Worm (Caenorhabditis elegans) whole organism, early embryonic: ENCODE results near the gene Y40B10A.9.

Experiments
- B0310.2 ChIP-seq: sonication (generic microtip); optimal IDR thresholded peaks from 2 replicates; lab custom pipeline; 2016; ENCODE audit warnings: mild to moderate bottlenecking, missing genetic modification characterization, missing compliant biosample characterization
- F13C5.2 ChIP-seq: sonication (generic microtip); optimal IDR thresholded peaks from 2 replicates; lab custom pipeline; 2017; ENCODE audit warnings: mild to moderate bottlenecking, missing genetic modification characterization, inconsistent platforms, missing compliant biosample characterization
- aly-1 ChIP-seq: sonication (generic microtip); optimal IDR thresholded peaks from 2 replicates; lab custom pipeline; 2016; ENCODE audit warnings: missing genetic modification characterization, missing compliant biosample characterization
- ama-1 ChIP-seq: fragments of 150-350 bp; optimal IDR thresholded peaks from 2 replicates; lab custom pipeline; 2014
- ceh-13 ChIP-seq: fragments of 200-800 bp; sonication (Bioruptor generic); optimal IDR thresholded peaks from 2 replicates; lab custom pipeline; 2018; ENCODE audit warnings: mild to moderate bottlenecking, missing genetic modification characterization, missing compliant biosample characterization
- ceh-36 ChIP-seq: sonication (generic microtip); optimal IDR thresholded peaks from 2 replicates; lab custom pipeline; 2016; ENCODE audit warnings: missing genetic modification characterization, inconsistent platforms, missing compliant biosample characterization
- ets-7 ChIP-seq: sonication (generic microtip); optimal IDR thresholded peaks from 2 replicates; lab custom pipeline; 2016; ENCODE audit warnings: missing genotype, missing genetic modification characterization, missing compliant biosample characterization
- flt-1 ChIP-seq: fragments of 200-800 bp; sonication (Bioruptor generic); IDR thresholded peaks from 2 replicates; pipeline ENCODE4 v1.3.6; 2022; ENCODE audit warnings: missing genetic modification characterization, missing compliant biosample characterization
- hmbx-1 ChIP-seq: sonication (generic microtip); optimal IDR thresholded peaks from 2 replicates; lab custom pipeline; 2016; ENCODE audit warnings: mild to moderate bottlenecking, missing genetic modification characterization, missing compliant biosample characterization
- hmg-4 ChIP-seq: fragments of 200-800 bp; sonication (Bioruptor generic); optimal IDR thresholded peaks from 2 replicates; lab custom pipeline; 2018; ENCODE audit warnings: mild to moderate bottlenecking, missing genetic modification characterization, missing compliant biosample characterization
- hnd-1 ChIP-seq: sonication (generic microtip); optimal IDR thresholded peaks from 2 replicates; lab custom pipeline; 2016; ENCODE audit warnings: missing genetic modification characterization, missing compliant biosample characterization
- pes-1 ChIP-seq: fragments of 200-800 bp; sonication (Bioruptor generic); IDR thresholded peaks from 2 replicates; pipeline ENCODE4 v1.3.6; 2022; ENCODE audit warnings: missing genetic modification reagents, missing genetic modification characterization, missing compliant biosample characterization
- scrt-1 ChIP-seq: fragments of 200-800 bp; sonication (Bioruptor generic); IDR thresholded peaks from 2 replicates; pipeline ENCODE4 v1.3.6; 2022; ENCODE audit warnings: missing genetic modification characterization, missing compliant biosample characterization
- sea-1 ChIP-seq: fragments of 200-800 bp; sonication (Bioruptor generic); conservative IDR thresholded peaks from 2 replicates; pipeline ENCODE4 v1.3.6; 2022; ENCODE audit warnings: missing genetic modification characterization, missing compliant biosample characterization
- tbx-11 ChIP-seq: fragments of 200-800 bp; sonication (Bioruptor generic); IDR thresholded peaks from 2 replicates; pipeline ENCODE4 v1.3.6; 2022; ENCODE audit warnings: missing genetic modification characterization, missing compliant biosample characterization
- tbx-37 ChIP-seq: fragments of 200-800 bp; sonication (Bioruptor generic); conservative IDR thresholded peaks from 2 replicates; pipeline ENCODE4 v1.3.6; 2022; ENCODE audit warnings: missing genetic modification reagents, missing genetic modification characterization, missing compliant biosample characterization
- tra-4 ChIP-seq: sonication (generic microtip); optimal IDR thresholded peaks from 2 replicates; lab custom pipeline; 2017; ENCODE audit warnings: missing genetic modification characterization, missing compliant biosample characterization

Y40B10A.9 gene

DNA sequence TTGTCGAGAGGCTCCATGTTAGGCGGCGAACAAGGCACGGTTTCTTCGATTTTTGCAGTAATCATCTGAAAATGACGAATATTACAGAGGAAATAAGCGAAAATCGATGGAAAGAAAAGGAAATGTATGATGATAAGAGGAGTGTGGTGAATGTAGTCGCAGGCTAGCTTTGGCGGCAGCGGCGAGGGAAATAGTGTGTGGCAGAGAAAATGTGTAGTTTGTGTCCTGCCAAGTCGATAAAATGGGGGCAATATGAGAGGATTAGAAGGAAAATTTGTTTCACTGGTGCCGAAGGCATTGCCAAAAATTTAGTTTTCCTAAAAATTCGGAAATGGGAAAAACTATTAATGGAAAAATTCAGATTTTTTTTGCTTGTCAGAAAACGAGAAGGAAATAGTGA, 5.9 kb downstream of the Y40B10A.9 start, which contains the start of gene nhr-86:
Gene nhr-86, minus strand, starts transcription at position 71 of the 400 bp plus-strand sequence.
- TF ChIP-seq F13C5.2: no peak
- no peak for TF ChIP-seq hmbx-1 (tag; lab: Kevin White, UChicago)
- TF ChIP-seq pes-1 (GFP tag; lab: Robert Waterston, UW): no peak
- no peak for TF ChIP-seq hnd-1 (tag; lab: Kevin White, UChicago)
- TF ChIP-seq scrt-1 (GFP tag; lab: Robert Waterston, UW): no peak
- no peak for TF ChIP-seq tbx-11 (GFP tag; lab: Robert Waterston, UW)
- TF ChIP-seq tra-4: no peak
- TF ChIP-seq ceh-13 (GFP tag; lab: Kevin White, UChicago): no peak
- TF ChIP-seq ceh-36 (tag; lab: Kevin White, UChicago): no peak
- no peak for TF ChIP-seq flt-1
- no peak for TF ChIP-seq tbx-37 (GFP tag; lab: Robert Waterston, UW)
- no peak for TF ChIP-seq ama-1 (lab: Kevin White, UChicago)
- no peak for TF ChIP-seq sea-1 (GFP tag; lab: Robert Waterston, UW)
- no peak for TF ChIP-seq ets-7 (tag; lab: Kevin White, UChicago)
- TF ChIP-seq B0310.2 (tag; lab: Kevin White, UChicago): no peak
- no peak for TF ChIP-seq hmg-4 (GFP tag; lab: Kevin White, UChicago)

DNA sequence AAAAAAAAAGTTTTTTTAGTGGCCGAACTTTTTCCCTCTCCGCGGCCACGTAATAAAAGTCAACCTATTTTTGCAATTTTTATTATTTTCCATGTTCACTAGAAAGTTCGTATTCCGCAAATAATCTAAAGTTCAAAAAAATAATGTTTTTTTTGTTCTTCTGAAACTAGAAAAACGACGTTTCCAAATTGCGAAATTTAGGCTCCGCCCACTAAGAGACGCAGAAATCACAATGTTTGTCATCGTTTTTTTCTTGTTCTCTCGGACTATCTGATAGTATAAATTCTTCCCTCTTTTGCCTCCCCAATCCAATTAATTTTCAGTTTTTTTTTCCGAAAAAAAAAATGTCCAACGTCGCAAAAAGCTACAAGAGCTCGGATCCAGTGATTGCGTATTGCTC, 15.4 kb downstream of the Y40B10A.9 start, which contains the start of gene comt-3:
Gene comt-3, plus strand, starts transcription at position 214 of the 400 bp plus-strand sequence.
- TF ChIP-seq ets-7 (tag; lab: Kevin White, UChicago): no peak

- TF ChIP-seq flt-1 (no peak), aly-1 (no peak), hmg-4 (GFP tag; lab: Kevin White, UChicago) (no peak), B0310.2 (tag; lab: Kevin White, UChicago) (no peak), ceh-36 (tag; lab: Kevin White, UChicago) (no peak)
Observed at ce11 chrV:2055765-2056504, 16.8 kb downstream of the Y40B10A.9 start.

DNA sequence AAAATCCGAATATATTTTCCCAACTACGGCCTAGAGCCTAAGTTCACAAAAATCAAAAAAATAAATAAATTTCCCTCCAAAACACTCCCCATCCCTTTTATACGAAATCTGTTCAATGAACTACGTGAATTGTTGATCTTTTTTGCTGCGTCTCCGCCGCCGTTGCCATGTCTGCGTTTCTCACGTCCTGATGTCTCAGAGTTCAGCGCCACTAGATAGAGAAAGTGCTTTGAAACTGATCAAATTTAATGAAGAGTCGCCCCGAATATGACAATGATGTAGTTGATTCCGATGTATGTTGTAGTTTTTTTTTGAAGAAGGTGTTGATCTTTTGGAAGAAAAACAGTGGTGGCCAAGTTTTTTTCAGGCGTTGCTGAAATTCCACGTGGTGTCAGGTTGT, 18.5 kb downstream of the Y40B10A.9 start:
- no peak for TF ChIP-seq hmbx-1 (tag; lab: Kevin White, UChicago)
- TF ChIP-seq tbx-11 (GFP tag; lab: Robert Waterston, UW): no peak
- no peak for TF ChIP-seq hnd-1 (tag; lab: Kevin White, UChicago)
- TF ChIP-seq F13C5.2: no peak
- no peak for TF ChIP-seq ceh-13 (GFP tag; lab: Kevin White, UChicago)
- no peak for TF ChIP-seq aly-1
- no peak for TF ChIP-seq B0310.2 (tag; lab: Kevin White, UChicago)
- no peak for TF ChIP-seq sea-1 (GFP tag; lab: Robert Waterston, UW)
- TF ChIP-seq ets-7 (tag; lab: Kevin White, UChicago): no peak
- TF ChIP-seq flt-1: no peak
- TF ChIP-seq ama-1 (lab: Kevin White, UChicago): no peak
- TF ChIP-seq tbx-37 (GFP tag; lab: Robert Waterston, UW): no peak
- no peak for TF ChIP-seq ceh-36 (tag; lab: Kevin White, UChicago)
- no peak for TF ChIP-seq tra-4
- TF ChIP-seq pes-1 (GFP tag; lab: Robert Waterston, UW): no peak
- TF ChIP-seq hmg-4 (GFP tag; lab: Kevin White, UChicago): no peak
- no peak for TF ChIP-seq scrt-1 (GFP tag; lab: Robert Waterston, UW)

- TF ChIP-seq hmbx-1 (tag; lab: Kevin White, UChicago) (no peak), ceh-13 (GFP tag; lab: Kevin White, UChicago) (no peak), hmg-4 (GFP tag; lab: Kevin White, UChicago) (no peak), tbx-37 (GFP tag; lab: Robert Waterston, UW) (no peak), scrt-1 (GFP tag; lab: Robert Waterston, UW) (no peak), B0310.2 (tag; lab: Kevin White, UChicago) (no peak), ceh-36 (tag; lab: Kevin White, UChicago) (no peak), ets-7 (tag; lab: Kevin White, UChicago) (no peak), tbx-11 (GFP tag; lab: Robert Waterston, UW) (no peak)
Observed at ce11 chrV:2053509-2053908, 19.2 kb downstream of the Y40B10A.9 start, which contains the start of gene comt-5. Gene comt-5, minus strand, starts transcription at chrV:2053609.

DNA sequence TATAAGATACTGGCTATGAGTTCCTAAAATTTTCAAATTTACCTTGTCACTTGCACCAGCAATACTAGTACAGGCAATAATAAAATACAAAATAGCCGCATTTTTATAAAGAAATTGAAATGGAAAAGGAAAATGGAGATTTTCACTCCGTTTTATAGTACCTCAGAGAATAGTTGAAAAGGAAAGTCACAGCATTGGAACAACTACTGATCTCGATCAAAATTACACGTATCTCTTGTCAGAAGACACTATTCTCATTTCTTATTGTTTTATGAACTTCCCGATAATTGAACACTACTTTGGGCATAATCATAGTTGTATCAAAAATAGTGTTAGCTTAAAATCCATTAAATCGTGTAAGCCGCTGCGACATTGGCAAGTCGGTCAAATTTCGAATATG, 21.2 kb downstream of the Y40B10A.9 start, which contains the start of gene Y40B10A.11:
Gene Y40B10A.11, minus strand, starts transcription at position 101 of the 400 bp plus-strand sequence.
- TF ChIP-seq aly-1: no peak
- no peak for TF ChIP-seq hmbx-1 (tag; lab: Kevin White, UChicago)
- no peak for TF ChIP-seq scrt-1 (GFP tag; lab: Robert Waterston, UW)
- no peak for TF ChIP-seq F13C5.2
- TF ChIP-seq tbx-11 (GFP tag; lab: Robert Waterston, UW): no peak
- no peak for TF ChIP-seq hmg-4 (GFP tag; lab: Kevin White, UChicago)
- TF ChIP-seq tbx-37 (GFP tag; lab: Robert Waterston, UW): no peak
- TF ChIP-seq flt-1: no peak
- no peak for TF ChIP-seq ets-7 (tag; lab: Kevin White, UChicago)
- TF ChIP-seq B0310.2 (tag; lab: Kevin White, UChicago): no peak
- no peak for TF ChIP-seq pes-1 (GFP tag; lab: Robert Waterston, UW)
- TF ChIP-seq ama-1 (lab: Kevin White, UChicago): no peak
- no peak for TF ChIP-seq tra-4

DNA sequence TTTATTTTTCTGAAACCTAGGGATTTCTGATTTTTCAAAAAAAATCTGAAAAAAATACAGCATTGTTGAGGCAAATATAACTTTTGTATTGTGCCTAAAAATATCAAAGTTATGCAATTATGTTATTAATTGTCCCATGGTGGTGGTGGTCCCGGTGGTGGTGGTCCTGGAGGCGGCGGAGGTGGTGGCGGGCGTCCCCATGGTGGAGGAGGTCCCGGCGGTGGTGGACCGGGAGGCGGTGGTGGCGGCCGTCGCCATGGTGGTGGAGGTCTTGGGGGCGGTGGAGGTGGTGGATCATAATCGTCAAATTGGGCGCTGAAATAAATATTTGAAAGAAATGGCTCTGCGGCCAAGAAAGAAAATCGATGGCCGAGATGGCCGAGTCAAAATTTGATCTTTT, 21.9 kb downstream of the Y40B10A.9 start:
- 0 out of 2 replicates have a peak, but pooled peaks have one; percentile 48 for TF ChIP-seq scrt-1 (GFP tag; lab: Robert Waterston, UW)
- no peak for TF ChIP-seq sea-1 (GFP tag; lab: Robert Waterston, UW)
